Fruit fly (Drosophila melanogaster): Measurements from ENCODE around the gene CG7655.

The CG7655 gene

DNA sequence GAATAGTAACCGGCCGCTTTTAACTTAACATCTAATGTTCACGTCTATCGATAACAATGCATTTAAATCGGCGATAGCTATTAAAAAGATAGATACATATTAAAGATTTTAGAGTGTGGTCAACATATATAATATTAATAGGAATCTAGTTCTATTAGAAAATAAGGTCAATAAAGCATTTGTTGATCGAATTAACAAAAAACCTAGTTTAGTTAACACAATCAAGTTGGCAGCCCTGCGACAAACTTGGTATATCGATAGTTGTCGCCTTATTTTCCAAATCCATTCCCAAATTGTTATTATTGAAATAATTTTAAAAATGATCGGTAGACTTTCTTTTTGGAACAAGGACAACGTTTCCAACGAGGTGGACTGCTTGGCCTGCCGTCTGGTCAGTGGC lies 2.4 kb downstream of the CG7655 start, which contains the start of the genes CG31251 and CG31360 (continued):
- no peak for TF ChIP-seq ash1 (GFP tag; optimal IDR thresholded peaks at IDR 0.05)
- no peak for TF ChIP-seq CG10209 (GFP tag; optimal IDR thresholded peaks at IDR 0.05)
- TF ChIP-seq Asciz (GFP tag; optimal IDR thresholded peaks at IDR 0.05): no peak
- no peak for TF ChIP-seq pros (GFP tag; optimal IDR thresholded peaks at IDR 0.05)
- TF ChIP-seq da (GFP tag; optimal IDR thresholded peaks at IDR 0.05): no peak
- TF ChIP-seq seq (GFP tag; IDR thresholded peaks at IDR 0.05): no peak
- no peak for TF ChIP-seq CG5953 (GFP tag; IDR thresholded peaks at IDR 0.05)
- no peak for TF ChIP-seq CG15011 (GFP tag; optimal IDR thresholded peaks at IDR 0.05)
- TF ChIP-seq sug (tag; optimal IDR thresholded peaks at IDR 0.05): peak; percentile 18
- no peak for TF ChIP-seq Elba2 (GFP tag; optimal IDR thresholded peaks at IDR 0.05)
- 0 out of 4 replicates have a peak, but pooled peaks have one; percentile 61 for TF ChIP-seq chinmo (GFP tag; IDR thresholded peaks at IDR 0.05; ENCODE audit: partially characterized antibody)
- no peak for TF ChIP-seq Abd-B (GFP tag; optimal IDR thresholded peaks at IDR 0.05)
- TF ChIP-seq CG2199 (GFP tag; IDR thresholded peaks at IDR 0.05): no peak
- no peak for TF ChIP-seq fd64A (GFP tag; optimal IDR thresholded peaks at IDR 0.05)
- TF ChIP-seq knrl (GFP tag; IDR thresholded peaks at IDR 0.05; ENCODE audit: partially characterized antibody): peak; percentile 82
- TF ChIP-seq gcm2 (GFP tag; optimal IDR thresholded peaks at IDR 0.05): no peak
- TF ChIP-seq CG3847 (GFP tag; IDR thresholded peaks at IDR 0.05): no peak
- no peak for TF ChIP-seq oc (tag; optimal IDR thresholded peaks at IDR 0.05)
- peak; percentile 9 for TF ChIP-seq CG4617 (GFP tag; optimal IDR thresholded peaks at IDR 0.05; ENCODE audit: borderline replicate concordance)
- TF ChIP-seq CG12744 (GFP tag; optimal IDR thresholded peaks at IDR 0.05): no peak
- no peak for TF ChIP-seq TFAM (GFP tag; optimal IDR thresholded peaks at IDR 0.05)
- no peak for TF ChIP-seq CG4730 (GFP tag; IDR thresholded peaks at IDR 0.05)
- peak; percentile 22 for TF ChIP-seq YL-1 (GFP tag; optimal IDR thresholded peaks at IDR 0.05)
- TF ChIP-seq Opbp (GFP tag; IDR thresholded peaks at IDR 0.05; ENCODE audit: partially characterized antibody): peak; percentile 56; the same call in 1 of the 3 replicates
- TF ChIP-seq CG3726 (GFP tag; IDR thresholded peaks at IDR 0.05): no peak
- no peak for TF ChIP-seq CG11504 (tag; optimal IDR thresholded peaks at IDR 0.05)
- no peak for TF ChIP-seq peb (GFP tag; IDR thresholded peaks at IDR 0.05)
- TF ChIP-seq CG9437 (GFP tag; optimal IDR thresholded peaks at IDR 0.05): peak; percentile 0
- peak; percentile 3 for TF ChIP-seq PHDP (tag; optimal IDR thresholded peaks at IDR 0.05)
- no peak for TF ChIP-seq Hmx (GFP tag; optimal IDR thresholded peaks at IDR 0.05)
- TF ChIP-seq sr (GFP tag; IDR thresholded peaks at IDR 0.05): no peak
- TF ChIP-seq Fer3 (tag; optimal IDR thresholded peaks at IDR 0.05): no peak
- no peak for TF ChIP-seq CG15269 (tag; optimal IDR thresholded peaks at IDR 0.05)
- no peak for TF ChIP-seq Blimp-1 (GFP tag; optimal IDR thresholded peaks at IDR 0.05)
- no peak for TF ChIP-seq CG12942 (GFP tag; optimal IDR thresholded peaks at IDR 0.05)
- TF ChIP-seq CG30403 (GFP tag; optimal IDR thresholded peaks at IDR 0.05): no peak

DNA sequence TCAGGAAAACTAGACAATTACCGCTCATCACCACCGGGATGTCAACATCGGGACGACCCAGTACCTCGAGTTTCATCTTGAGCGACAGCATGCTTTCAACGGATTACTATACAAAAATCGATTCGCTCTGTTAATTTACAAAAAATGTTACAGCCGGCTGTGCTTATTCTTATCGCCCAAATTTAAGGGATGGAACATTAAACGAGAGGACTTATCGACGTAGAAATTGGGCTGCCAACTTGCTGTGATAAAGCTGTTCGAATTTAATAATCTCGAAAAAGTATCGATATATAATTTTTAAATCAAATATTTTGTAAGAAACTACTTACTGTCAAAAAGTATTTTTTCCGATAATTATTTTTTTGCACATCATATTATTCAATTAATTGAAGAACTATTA lies 4.4 kb downstream of the CG7655 start, which contains the start of gene CG31249:
CG31249 (minus strand) TSS at position 197 of the 400 bp plus-strand sequence.
- TF ChIP-seq MESR4 (GFP tag; optimal IDR thresholded peaks at IDR 0.05) (peak; percentile 46), CG4360 (GFP tag; IDR thresholded peaks at IDR 0.05) (no peak), Rx (GFP tag; IDR thresholded peaks at IDR 0.05) (no peak), Meics (GFP tag; optimal IDR thresholded peaks at IDR 0.05) (no peak), pros (GFP tag; optimal IDR thresholded peaks at IDR 0.05) (no peak), lmd (GFP tag; IDR thresholded peaks at IDR 0.05) (no peak), sisA (GFP tag; IDR thresholded peaks at IDR 0.05) (no peak), Stat92E (GFP tag; optimal IDR thresholded peaks at IDR 0.05) (no peak), aop (GFP tag; IDR thresholded peaks at IDR 0.05) (no peak), CG1603 (tag; optimal IDR thresholded peaks at IDR 0.05) (no peak), Nf-YC (tag; optimal IDR thresholded peaks at IDR 0.05) (no peak), bowl (GFP tag; IDR thresholded peaks at IDR 0.05) (no peak), slou (GFP tag; optimal IDR thresholded peaks at IDR 0.05) (no peak), Mad (GFP tag; optimal IDR thresholded peaks at IDR 0.05) (no peak), salm (tag; optimal IDR thresholded peaks at IDR 0.05) (no peak), CG2678 (tag; optimal IDR thresholded peaks at IDR 0.05) (no peak), CG10274 (GFP tag; optimal IDR thresholded peaks at IDR 0.05) (no peak), cg (GFP tag; optimal IDR thresholded peaks at IDR 0.05) (no peak)
